Fruit fly (Drosophila melanogaster): Measurements from ENCODE around the gene Ilk.

DNA sequence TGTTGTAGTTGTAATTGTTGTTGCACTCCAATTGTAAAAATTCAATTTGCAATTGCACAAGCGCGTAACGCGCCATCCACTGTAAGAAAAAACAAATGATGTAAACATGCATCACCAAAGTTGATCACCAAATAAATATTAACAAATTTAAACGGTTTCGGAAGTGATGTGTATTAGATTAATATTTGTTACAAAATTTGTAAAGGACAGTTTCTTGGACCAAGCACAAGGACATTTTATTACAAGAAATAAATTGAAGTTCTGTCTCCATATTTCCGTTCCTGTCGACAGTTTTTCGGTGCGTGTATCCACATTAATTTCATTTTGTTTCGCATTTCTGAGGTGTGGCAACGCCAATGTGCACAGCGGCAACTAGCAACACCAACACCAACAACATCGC, 13.1 kb downstream of the Ilk start:
- TF ChIP-seq usp (GFP tag; optimal IDR thresholded peaks at IDR 0.05): no peak
- no peak for TF ChIP-seq psq (optimal IDR thresholded peaks at IDR 0.05)
- no peak for TF ChIP-seq Dll (optimal IDR thresholded peaks at IDR 0.05)

Data from whole organism.